Fruit fly (Drosophila melanogaster): ENCODE data around the gene Pmi.

Pmi gene

DNA sequence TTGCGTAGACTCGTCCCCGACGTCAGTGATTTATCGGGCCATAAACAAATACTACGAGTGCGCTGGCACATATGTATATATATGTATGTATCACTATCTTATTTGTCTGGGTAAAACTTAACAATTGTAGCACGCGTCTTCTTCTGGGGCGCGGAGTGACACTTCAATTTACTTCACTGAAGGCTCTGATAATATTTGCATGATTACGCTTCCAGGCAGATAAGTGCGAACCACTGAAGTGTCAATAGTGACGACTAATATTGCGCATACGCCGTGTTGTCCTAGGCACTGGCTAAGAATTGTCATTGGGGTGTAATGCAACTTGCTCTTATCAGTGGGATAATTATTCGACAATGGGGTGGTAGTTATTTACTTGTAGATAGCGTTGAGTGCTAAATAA is 41.7 kb downstream of the Pmi start (continued):
- TF ChIP-seq CG6276 (GFP tag; optimal IDR thresholded peaks at IDR 0.05), result peak; percentile 5
- TF ChIP-seq Hr39 (GFP tag; optimal IDR thresholded peaks at IDR 0.05), result no peak
- 0 out of 3 replicates have a peak, but pooled peaks have one; percentile 38 for TF ChIP-seq eg (GFP tag; IDR thresholded peaks at IDR 0.05)
- TF ChIP-seq fd85E (GFP tag; optimal IDR thresholded peaks at IDR 0.05), result no peak
- TF ChIP-seq CG9139 (GFP tag; optimal IDR thresholded peaks at IDR 0.05), result peak; percentile 29
- TF ChIP-seq CG6163 (GFP tag; IDR thresholded peaks at IDR 0.05), result no peak; the same call in 2 of the 3 replicates
- TF ChIP-seq Ets21C (GFP tag; optimal IDR thresholded peaks at IDR 0.05), result no peak
- peak; percentile 38 for TF ChIP-seq CG7368 (GFP tag; optimal IDR thresholded peaks at IDR 0.05)
- TF ChIP-seq CG32006 (GFP tag; optimal IDR thresholded peaks at IDR 0.05), result no peak
- peak in 1 of 2 experiments; percentile 16 for TF ChIP-seq salr (GFP tag; optimal IDR thresholded peaks at IDR 0.05)
- TF ChIP-seq spab (GFP tag; optimal IDR thresholded peaks at IDR 0.05), result peak; percentile 39
- no peak for TF ChIP-seq CG8319 (GFP tag; optimal IDR thresholded peaks at IDR 0.05)
- peak; percentile 37 for TF ChIP-seq CG6808 (GFP tag; optimal IDR thresholded peaks at IDR 0.05)
- TF ChIP-seq Met (GFP tag; optimal IDR thresholded peaks at IDR 0.05), result no peak
- TF ChIP-seq dsx (GFP tag; optimal IDR thresholded peaks at IDR 0.05; ENCODE audit: poor library complexity, severe bottlenecking), result no peak
- TF ChIP-seq Ets96B (tag; optimal IDR thresholded peaks at IDR 0.05), result no peak
- no peak for TF ChIP-seq Sox102F (GFP tag; optimal IDR thresholded peaks at IDR 0.05)
- TF ChIP-seq CG11294 (GFP tag; IDR thresholded peaks at IDR 0.05), result no peak

dm6 chr3L:5823763-5824445 is 44.1 kb downstream of the Pmi start:
- TF ChIP-seq CG1621 (tag; optimal IDR thresholded peaks at IDR 0.05), result peak; percentile 15
- TF ChIP-seq CG11902 (GFP tag; optimal IDR thresholded peaks at IDR 0.05), result no peak
- no peak for TF ChIP-seq CG9139 (GFP tag; optimal IDR thresholded peaks at IDR 0.05)
- TF ChIP-seq Eip78C (GFP tag), result peak; percentile 66
- no peak for TF ChIP-seq vri (GFP tag; optimal IDR thresholded peaks at IDR 0.05)
- no peak for TF ChIP-seq cyc (GFP tag; optimal IDR thresholded peaks at IDR 0.05)
- no peak for TF ChIP-seq CG15336 (GFP tag; IDR thresholded peaks at IDR 0.05)
- no peak for TF ChIP-seq CG31627 (GFP tag; optimal IDR thresholded peaks at IDR 0.05)
- peak; percentile 21 for TF ChIP-seq CG34406 (GFP tag; optimal IDR thresholded peaks at IDR 0.05)
- peak; percentile 19 for TF ChIP-seq CG3919 (GFP tag; optimal IDR thresholded peaks at IDR 0.05)
- TF ChIP-seq esn (GFP tag; optimal IDR thresholded peaks at IDR 0.05), result no peak
- no peak for TF ChIP-seq CG6276 (GFP tag; optimal IDR thresholded peaks at IDR 0.05)
- peak; percentile 1 for TF ChIP-seq CG7368 (GFP tag; optimal IDR thresholded peaks at IDR 0.05)
- no peak for TF ChIP-seq Smox (GFP tag; optimal IDR thresholded peaks at IDR 0.05)
- TF ChIP-seq OdsH (GFP tag; optimal IDR thresholded peaks at IDR 0.05), result no peak
- no peak for TF ChIP-seq dsx (GFP tag; optimal IDR thresholded peaks at IDR 0.05; ENCODE audit: poor library complexity, severe bottlenecking)
- no peak for TF ChIP-seq CG16779 (tag; optimal IDR thresholded peaks at IDR 0.05)
- TF ChIP-seq CG8319 (GFP tag; optimal IDR thresholded peaks at IDR 0.05), result no peak
- no peak for TF ChIP-seq dac (GFP tag; optimal IDR thresholded peaks at IDR 0.05)
- TF ChIP-seq svp (GFP tag), result peak; percentile 22
- no peak for TF ChIP-seq Hr4 (GFP tag; optimal IDR thresholded peaks at IDR 0.05)
- no peak for TF ChIP-seq CG8632 (GFP tag; optimal IDR thresholded peaks at IDR 0.05)
- TF ChIP-seq Eip75B (GFP tag; optimal IDR thresholded peaks at IDR 0.05), result peak; percentile 11
- TF ChIP-seq CG4318 (GFP tag; optimal IDR thresholded peaks at IDR 0.05), result no peak
- no peak for TF ChIP-seq Lpt (GFP tag; optimal IDR thresholded peaks at IDR 0.05)
- TF ChIP-seq Sox14 (GFP tag; optimal IDR thresholded peaks at IDR 0.05), result no peak
- peak; percentile 2 for TF ChIP-seq acj6 (GFP tag; optimal IDR thresholded peaks at IDR 0.05)
- TF ChIP-seq CG3032 (tag; optimal IDR thresholded peaks at IDR 0.05), result no peak
- no peak for TF ChIP-seq Blimp-1 (GFP tag; optimal IDR thresholded peaks at IDR 0.05)
- TF ChIP-seq net (GFP tag; optimal IDR thresholded peaks at IDR 0.05), result peak; percentile 12
- TF ChIP-seq Eip93F (GFP tag; optimal IDR thresholded peaks at IDR 0.05), result no peak
- TF ChIP-seq CG32006 (GFP tag; optimal IDR thresholded peaks at IDR 0.05), result no peak
- TF ChIP-seq topi (GFP tag; optimal IDR thresholded peaks at IDR 0.05), result no peak
- TF ChIP-seq ss (GFP tag; optimal IDR thresholded peaks at IDR 0.05), result peak in 1 of 2 experiments; percentile 3
- TF ChIP-seq Sox15 (GFP tag; optimal IDR thresholded peaks at IDR 0.05), result no peak
- no peak for TF ChIP-seq achi (GFP tag; optimal IDR thresholded peaks at IDR 0.05)
- no peak for TF ChIP-seq Sox102F (GFP tag; optimal IDR thresholded peaks at IDR 0.05)
- no peak for TF ChIP-seq spab (GFP tag; optimal IDR thresholded peaks at IDR 0.05)
- TF ChIP-seq CG6792 (GFP tag; optimal IDR thresholded peaks at IDR 0.05), result peak; percentile 1
- TF ChIP-seq Ets21C (GFP tag; optimal IDR thresholded peaks at IDR 0.05), result no peak

Measured in whole organism, prepupa.